Fruit fly (Drosophila melanogaster): ENCODE results near the gene CG14540.

dm6 chr3R:25982734-25983133, 23.7 kb downstream of the CG14540 start, which contains the start of gene Nf1:
- no peak for TF ChIP-seq pan (optimal IDR thresholded peaks at IDR 0.05)
- TF ChIP-seq psq (optimal IDR thresholded peaks at IDR 0.05) = no peak
- TF ChIP-seq Dll (optimal IDR thresholded peaks at IDR 0.05) = no peak
- no peak for TF ChIP-seq EcR (GFP tag; optimal IDR thresholded peaks at IDR 0.05)
- no peak for TF ChIP-seq usp (GFP tag; optimal IDR thresholded peaks at IDR 0.05)

Data from whole organism.